Worm (Caenorhabditis elegans) whole organism, L4 larva: ENCODE results near the gene cdh-7.

Experiments used
- aly-2 ChIP-seq: sonication (generic microtip); optimal IDR thresholded peaks from 2 replicates; lab custom pipeline; 2018; ENCODE audit warnings: missing biosample characterization, missing genetic modification characterization
- nhr-11 ChIP-seq: fragments of 150-350 bp; optimal IDR thresholded peaks from 2 replicates; lab custom pipeline; 2014; ENCODE audit warnings: missing biosample characterization, missing genetic modification characterization

- no peak for TF ChIP-seq nhr-11 (tag; lab: Kevin White, UChicago)
- no peak for TF ChIP-seq aly-2 (tag; lab: Kevin White, UChicago)
These were observed 30.4 kb upstream of the cdh-7 start for ce11 chrII:14812661-14813060.
